Fruit fly (Drosophila melanogaster) whole organism, pupa: ENCODE results near the gene scpr-C.

Experiments
- CG10348 ChIP-seq: fragments of 200-800 bp; sonication (Bioruptor generic); IDR thresholded peaks from 2 replicates; pipeline ENCODE4 v1.3.6; 2022; ENCODE audit warnings: missing biosample characterization, missing genetic modification characterization
- CG13204 ChIP-seq: fragments of 200-800 bp; sonication (Bioruptor generic); optimal IDR thresholded peaks from 2 replicates; lab custom pipeline; 2018; ENCODE audit warnings: missing biosample characterization, mild to moderate bottlenecking, missing genetic modification characterization, moderate library complexity
- CG15710 ChIP-seq: fragments of 200-800 bp; sonication (Bioruptor generic); optimal IDR thresholded peaks from 2 replicates; lab custom pipeline; 2018; ENCODE audit warnings: missing biosample characterization, mild to moderate bottlenecking, missing genetic modification characterization, moderate library complexity
- CG32121 ChIP-seq: fragments of 200-800 bp; sonication (Bioruptor generic); IDR thresholded peaks from 2 replicates; pipeline ENCODE4 v1.3.6; 2022; ENCODE audit warnings: missing biosample characterization, missing genetic modification characterization
- CG34367 ChIP-seq: fragments of 200-800 bp; sonication (Bioruptor generic); optimal IDR thresholded peaks from 2 replicates; lab custom pipeline; 2018; ENCODE audit warnings: missing biosample characterization, mild to moderate bottlenecking, missing genetic modification characterization
- CG8159 ChIP-seq: fragments of 200-800 bp; sonication (Bioruptor generic); optimal IDR thresholded peaks from 3 replicates; lab custom pipeline; 2018; ENCODE audit warnings: missing biosample characterization, mild to moderate bottlenecking, missing genetic modification characterization, moderate library complexity
- D1 ChIP-seq: fragments of 200-800 bp; sonication (Bioruptor generic); optimal IDR thresholded peaks from 2 replicates; lab custom pipeline; 2018; ENCODE audit warnings: missing biosample characterization, mild to moderate bottlenecking, missing genetic modification characterization, moderate library complexity
- EcR ChIP-seq: fragments of 200-800 bp; sonication (Bioruptor generic); optimal IDR thresholded peaks from 3 replicates; lab custom pipeline; 2019; ENCODE audit warnings: missing biosample characterization, missing genetic modification characterization, mild to moderate bottlenecking, moderate library complexity, missing genetic modification reagents
- Ets98B ChIP-seq: fragments of 200-800 bp; sonication (Bioruptor generic); IDR thresholded peaks from 2 replicates; pipeline ENCODE4 v1.3.6; 2022; ENCODE audit warnings: missing biosample characterization, missing genetic modification characterization
- Pif1A ChIP-seq: fragments of 200-800 bp; sonication (Bioruptor generic); optimal IDR thresholded peaks from 3 replicates; lab custom pipeline; 2016; ENCODE audit warnings: missing biosample characterization, missing genetic modification characterization
- Snoo ChIP-seq: fragments of 200-800 bp; sonication (Bioruptor generic); optimal IDR thresholded peaks from 3 replicates; lab custom pipeline; 2017; ENCODE audit warnings: missing biosample characterization, mild to moderate bottlenecking, missing genetic modification characterization, inconsistent platforms
- fd96Ca ChIP-seq: fragments of 200-800 bp; sonication (Bioruptor generic); IDR thresholded peaks from 3 replicates; pipeline ENCODE4 v1.3.6; 2022; ENCODE audit warnings: missing biosample characterization, missing genetic modification characterization
- gl ChIP-seq: fragments of 200-800 bp; sonication (Bioruptor generic); optimal IDR thresholded peaks from 2 replicates; lab custom pipeline; 2018; ENCODE audit warnings: missing biosample characterization, mild to moderate bottlenecking, missing genetic modification characterization
- rn ChIP-seq: fragments of 200-800 bp; sonication (Bioruptor generic); IDR thresholded peaks from 2 replicates; pipeline ENCODE4 v1.3.6; 2022; ENCODE audit warnings: missing biosample characterization, missing genetic modification characterization

DNA sequence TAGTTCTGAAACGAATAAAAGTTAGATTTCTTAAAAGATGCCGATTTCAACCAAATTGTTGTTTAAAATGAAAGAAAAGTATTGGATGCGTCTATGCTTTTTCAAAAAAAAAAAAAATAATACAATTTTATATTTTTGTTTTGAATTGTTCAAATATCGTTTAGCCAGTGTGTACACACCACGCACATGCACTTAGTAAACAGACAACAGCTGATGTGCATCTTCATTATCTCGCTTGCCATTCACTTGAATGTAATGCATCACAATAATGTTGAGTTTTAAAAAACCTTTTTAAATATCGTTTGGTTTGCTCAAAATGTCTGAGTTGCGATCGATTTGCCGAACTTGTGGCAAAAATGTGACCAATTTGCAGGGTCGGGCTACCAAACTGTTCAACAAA lies 10.7 kb downstream of the scpr-C start, which contains the start of gene CG31441:
- TF ChIP-seq Ets98B (GFP tag; lab: Robert Waterston, UW) (no peak), CG32121 (GFP tag; lab: Robert Waterston, UW) (no peak), D1 (no peak), EcR (GFP tag; lab: Kevin White, UChicago) (no peak), CG13204 (GFP tag; lab: Kevin White, UChicago) (no peak), CG10348 (GFP tag; lab: Robert Waterston, UW) (no peak), CG15710 (tag; lab: Kevin White, UChicago) (no peak), fd96Ca (GFP tag; lab: Robert Waterston, UW) (no peak), Pif1A (GFP tag; lab: Kevin White, UChicago) (no peak), CG8159 (tag; lab: Kevin White, UChicago) (no peak), CG34367 (tag; lab: Kevin White, UChicago) (no peak), rn (GFP tag; lab: Robert Waterston, UW) (no peak), Snoo (tag; lab: Kevin White, UChicago) (no peak), gl (tag; lab: Kevin White, UChicago) (no peak)
